Worm (Caenorhabditis elegans): ENCODE results near the gene twk-13.

DNA sequence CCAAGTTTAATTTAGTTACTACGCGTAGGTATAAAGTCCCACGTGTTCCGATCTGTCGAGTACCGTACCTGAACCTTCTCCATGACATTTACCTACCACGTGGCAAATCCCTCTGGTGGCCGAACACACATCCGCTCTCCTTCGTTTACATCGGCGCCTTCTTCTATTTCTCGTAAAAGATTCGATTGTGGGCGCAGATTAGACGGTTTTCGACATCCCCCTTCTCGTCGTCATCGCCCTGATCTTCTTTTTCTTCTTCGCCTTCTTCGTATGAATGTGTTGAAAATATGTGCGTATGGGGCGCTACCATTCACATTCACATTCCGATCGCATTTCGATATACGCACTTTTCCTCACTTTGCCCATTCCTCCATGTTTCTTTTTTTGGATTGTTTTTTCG, 41.0 kb downstream of the twk-13 start:
- TF ChIP-seq ztf-11 (tag; optimal IDR thresholded peaks at IDR 0.05) (no peak), nhr-76 (tag; optimal IDR thresholded peaks at IDR 0.05) (no peak), nhr-2 (tag; optimal IDR thresholded peaks at IDR 0.05) (no peak)

Measured in whole organism, mixed stage, embryonic.